Worm (Caenorhabditis elegans) whole organism, L3 larva: ENCODE results near the gene fox-1.
A peak's percentile ranks its signal among the peaks of the same experiment; 100 is the strongest.

Source experiments
- ama-1 ChIP-seq: fragments of 150-350 bp; optimal IDR thresholded peaks from 2 replicates; lab custom pipeline; 2018
- ceh-16 ChIP-seq: sonication (generic microtip); optimal IDR thresholded peaks from 2 replicates; lab custom pipeline; 2017; ENCODE audit warnings: missing biosample characterization, missing genetic modification characterization
- ceh-9 ChIP-seq: sonication (generic microtip); optimal IDR thresholded peaks from 2 replicates; lab custom pipeline; 2018; ENCODE audit warnings: missing biosample characterization, missing genetic modification characterization
- daf-12 ChIP-seq: fragments of 150-350 bp; optimal IDR thresholded peaks from 2 replicates; lab custom pipeline; 2014; ENCODE audit warnings: missing biosample characterization, missing genetic modification reagents, missing genetic modification characterization
- egl-27 ChIP-seq: sonication (generic microtip); optimal IDR thresholded peaks from 4 replicates; lab custom pipeline; 2017; ENCODE audit warnings: missing biosample characterization, missing genetic modification reagents, missing genetic modification characterization
- egl-5 ChIP-seq: fragments of 150-350 bp; optimal IDR thresholded peaks from 2 replicates; lab custom pipeline; 2017; ENCODE audit warnings: missing biosample characterization, missing genetic modification reagents, missing genetic modification characterization, inconsistent platforms
- elt-1 ChIP-seq: fragments of 150-350 bp; optimal IDR thresholded peaks from 2 replicates; lab custom pipeline; 2014; ENCODE audit warnings: missing biosample characterization, missing genetic modification characterization
- elt-2 ChIP-seq: sonication (generic microtip); optimal IDR thresholded peaks from 2 replicates; lab custom pipeline; 2016; ENCODE audit warnings: missing genetic modification reagents, mild to moderate bottlenecking, missing genetic modification characterization, missing compliant biosample characterization
- eor-1 ChIP-seq, 2 experiments: fragments of 150-350 bp; optimal IDR thresholded peaks; 2 replicates each; lab custom pipeline; 2014 to 2018; ENCODE audit warnings: missing biosample characterization in 2 of 2, missing genetic modification characterization in 2 of 2
- fkh-10 ChIP-seq: sonication (generic microtip); optimal IDR thresholded peaks from 2 replicates; lab custom pipeline; 2017; ENCODE audit warnings: missing biosample characterization, missing genetic modification reagents, missing genetic modification characterization
- fkh-2 ChIP-seq: fragments of 150-350 bp; optimal IDR thresholded peaks from 2 replicates; lab custom pipeline; 2014; ENCODE audit warnings: missing biosample characterization, missing genetic modification reagents, missing genetic modification characterization
- fos-1 ChIP-seq: fragments of 150-350 bp; optimal IDR thresholded peaks from 2 replicates; lab custom pipeline; 2014; ENCODE audit warnings: missing biosample characterization, missing genetic modification characterization
- hmg-11 ChIP-seq: sonication (generic microtip); optimal IDR thresholded peaks from 2 replicates; lab custom pipeline; 2016; ENCODE audit warnings: missing genetic modification characterization, missing compliant biosample characterization
- jun-1 ChIP-seq: fragments of 150-350 bp; optimal IDR thresholded peaks from 2 replicates; lab custom pipeline; 2014; ENCODE audit warnings: missing biosample characterization, missing genetic modification reagents, missing genetic modification characterization
- lin-15B ChIP-seq: fragments of 150-350 bp; optimal IDR thresholded peaks from 2 replicates; lab custom pipeline; 2014; ENCODE audit warnings: missing biosample characterization, missing genetic modification characterization
- lin-39 ChIP-seq: fragments of 150-350 bp; optimal IDR thresholded peaks from 2 replicates; lab custom pipeline; 2018; ENCODE audit warnings: missing biosample characterization, missing genetic modification reagents, missing genetic modification characterization
- mdl-1 ChIP-seq: fragments of 150-350 bp; optimal IDR thresholded peaks from 2 replicates; lab custom pipeline; 2014; ENCODE audit warnings: missing biosample characterization, missing genetic modification characterization
- nfya-1 ChIP-seq: sonication (generic microtip); optimal IDR thresholded peaks from 2 replicates; lab custom pipeline; 2017; ENCODE audit warnings: missing genetic modification characterization, mild to moderate bottlenecking, missing compliant biosample characterization, antibody characterized with exemption, moderate library complexity; ENCODE audit not compliant: insufficient read depth
- nhr-11 ChIP-seq: fragments of 150-350 bp; optimal IDR thresholded peaks from 2 replicates; lab custom pipeline; 2014; ENCODE audit warnings: missing biosample characterization, missing genetic modification characterization
- nhr-12 ChIP-seq: fragments of 150-350 bp; optimal IDR thresholded peaks from 2 replicates; lab custom pipeline; 2014; ENCODE audit warnings: missing biosample characterization, missing genetic modification characterization
- nhr-23 ChIP-seq: fragments of 150-350 bp; optimal IDR thresholded peaks from 2 replicates; lab custom pipeline; 2014; ENCODE audit warnings: missing biosample characterization, missing genetic modification reagents, missing genetic modification characterization
- nhr-25 ChIP-seq: sonication (generic microtip); optimal IDR thresholded peaks from 2 replicates; lab custom pipeline; 2017; ENCODE audit warnings: missing biosample characterization, missing genetic modification characterization
- nhr-43 ChIP-seq: sonication (generic microtip); optimal IDR thresholded peaks from 2 replicates; lab custom pipeline; 2016; ENCODE audit warnings: mild to moderate bottlenecking, missing genetic modification characterization, missing compliant biosample characterization; ENCODE audit not compliant: poor library complexity, severe bottlenecking
- nhr-76 ChIP-seq: fragments of 150-350 bp; sonication (generic microtip); optimal IDR thresholded peaks from 5 replicates; lab custom pipeline; 2014; ENCODE audit warnings: missing biosample characterization, missing genetic modification characterization
- pha-4 ChIP-seq: fragments of 150-350 bp; optimal IDR thresholded peaks from 2 replicates; lab custom pipeline; 2014; ENCODE audit warnings: missing biosample characterization, missing genetic modification reagents, missing genetic modification characterization
- skn-1 ChIP-seq: fragments of 150-350 bp; optimal IDR thresholded peaks from 2 replicates; lab custom pipeline; 2014; ENCODE audit warnings: missing biosample characterization, missing genetic modification characterization
- snpc-4 ChIP-seq: fragments of 150-350 bp; optimal IDR thresholded peaks from 2 replicates; lab custom pipeline; 2014; ENCODE audit warnings: missing biosample characterization, missing genetic modification characterization
- tbx-2 ChIP-seq: sonication (generic microtip); optimal IDR thresholded peaks from 2 replicates; lab custom pipeline; 2016; ENCODE audit warnings: mild to moderate bottlenecking, missing genetic modification characterization, missing compliant biosample characterization
- unc-39 ChIP-seq: sonication (generic microtip); optimal IDR thresholded peaks from 4 replicates; lab custom pipeline; 2017; ENCODE audit warnings: missing biosample characterization, missing genetic modification characterization
- unc-62 ChIP-seq: fragments of 150-350 bp; sonication (generic microtip); optimal IDR thresholded peaks from 4 replicates; lab custom pipeline; 2014; ENCODE audit warnings: missing biosample characterization, missing genetic modification reagents, missing genetic modification characterization
- zag-1 ChIP-seq: fragments of 150-350 bp; optimal IDR thresholded peaks from 2 replicates; lab custom pipeline; 2014; ENCODE audit warnings: missing biosample characterization, missing genetic modification characterization
- ztf-11 ChIP-seq: fragments of 150-350 bp; optimal IDR thresholded peaks from 2 replicates; lab custom pipeline; 2014; ENCODE audit warnings: missing biosample characterization, missing genetic modification characterization
- ztf-4 ChIP-seq: fragments of 150-350 bp; optimal IDR thresholded peaks from 2 replicates; lab custom pipeline; 2014; ENCODE audit warnings: missing biosample characterization, missing genetic modification characterization

fox-1 gene

DNA sequence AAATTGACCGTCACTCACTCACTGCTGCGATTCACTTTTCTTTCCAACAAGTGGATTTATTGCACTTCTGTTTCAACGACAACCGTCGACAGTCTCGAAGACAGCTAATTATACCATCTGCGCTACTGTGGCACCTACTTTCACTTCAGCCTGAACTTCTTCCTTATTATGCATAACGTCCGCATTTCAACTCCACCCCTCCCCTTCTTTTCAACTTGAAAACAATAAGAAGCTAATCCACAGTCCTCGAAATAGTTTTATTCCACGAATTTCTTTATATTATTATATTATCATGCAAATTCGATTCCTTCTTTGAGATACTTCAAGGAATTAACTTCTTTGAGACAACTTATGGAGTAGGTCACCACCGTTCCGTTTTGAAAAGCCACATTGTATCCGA is 11.6 kb upstream of the fox-1 start, which contains the start of gene R04B3.1:
TSS of gene R04B3.1 (minus strand) at position 101 of the 400 bp plus-strand sequence.
- TF ChIP-seq eor-1 (tag; optimal IDR thresholded peaks at IDR 0.05; lab: Kevin White, UChicago) (no peak), unc-62 (no peak), hmg-11 (tag; lab: Kevin White, UChicago) (no peak), nhr-25 (tag; lab: Kevin White, UChicago) (peak; percentile 20), mdl-1 (tag; lab: Kevin White, UChicago) (no peak), egl-5 (tag; lab: Kevin White, UChicago) (no peak)

DNA sequence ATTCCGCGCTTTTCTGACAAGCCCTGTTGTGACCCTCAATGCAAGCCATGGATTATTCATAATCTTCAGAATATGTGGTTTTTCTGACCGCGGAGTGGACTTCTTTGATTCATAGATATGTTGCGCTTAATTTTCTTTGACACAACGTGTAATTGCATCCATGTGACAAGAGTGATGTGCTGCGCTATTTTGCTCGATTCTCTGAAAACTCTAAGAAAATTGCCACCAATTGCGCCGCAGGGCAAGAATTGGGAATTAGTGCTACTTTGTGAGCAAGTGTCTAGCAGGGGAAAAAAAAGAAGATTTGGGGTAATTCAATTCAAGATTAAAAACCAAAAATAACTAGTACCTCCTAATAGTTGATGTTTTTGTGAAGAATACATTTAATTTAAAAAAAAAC is 4.4 kb upstream of the fox-1 start:
- TF ChIP-seq lin-15B (tag; lab: Kevin White, UChicago), result no peak
- TF ChIP-seq zag-1 (tag; lab: Kevin White, UChicago), result no peak
- no peak for TF ChIP-seq ceh-16
- TF ChIP-seq snpc-4 (tag; lab: Kevin White, UChicago), result no peak
- TF ChIP-seq nhr-23 (tag; lab: Kevin White, UChicago), result no peak
- TF ChIP-seq nfya-1 (tag; lab: Kevin White, UChicago), result no peak
- TF ChIP-seq nhr-25 (tag; lab: Kevin White, UChicago), result no peak
- TF ChIP-seq elt-1 (tag; lab: Kevin White, UChicago), result no peak
- no peak for TF ChIP-seq lin-39 (tag; lab: Kevin White, UChicago)
- no peak for TF ChIP-seq nhr-76 (tag; lab: Kevin White, UChicago)
- no peak for TF ChIP-seq tbx-2 (tag; lab: Kevin White, UChicago)
- TF ChIP-seq unc-39 (tag; lab: Kevin White, UChicago), result no peak
- no peak for TF ChIP-seq skn-1 (tag; lab: Kevin White, UChicago)

DNA sequence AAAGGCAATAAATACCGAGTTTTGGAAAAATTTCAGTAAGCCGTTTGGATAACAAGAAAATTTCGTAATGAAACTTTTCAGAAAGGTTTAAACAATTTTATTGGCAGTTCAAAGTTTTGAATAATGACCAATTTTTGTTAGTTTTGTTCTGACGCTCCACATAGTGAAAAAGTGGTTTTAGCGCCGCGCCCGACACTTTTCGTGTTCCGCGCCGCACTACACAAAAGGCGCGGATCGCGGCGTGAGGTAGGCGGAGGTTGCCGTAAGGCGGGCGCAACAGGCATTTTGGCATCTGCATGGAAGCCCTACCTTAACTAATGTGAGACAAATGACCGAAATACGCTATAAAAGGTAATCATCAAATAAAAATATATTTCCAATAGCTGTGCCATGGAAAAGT is 2.0 kb upstream of the fox-1 start:
- TF ChIP-seq nhr-11 (tag; lab: Kevin White, UChicago) (no peak), nhr-43 (no peak), ceh-9 (tag; lab: Kevin White, UChicago) (no peak), nhr-25 (tag; lab: Kevin White, UChicago) (no peak), lin-15B (tag; lab: Kevin White, UChicago) (no peak), nhr-23 (tag; lab: Kevin White, UChicago) (no peak), fkh-2 (no peak), pha-4 (no peak), jun-1 (tag; lab: Kevin White, UChicago) (no peak)

DNA sequence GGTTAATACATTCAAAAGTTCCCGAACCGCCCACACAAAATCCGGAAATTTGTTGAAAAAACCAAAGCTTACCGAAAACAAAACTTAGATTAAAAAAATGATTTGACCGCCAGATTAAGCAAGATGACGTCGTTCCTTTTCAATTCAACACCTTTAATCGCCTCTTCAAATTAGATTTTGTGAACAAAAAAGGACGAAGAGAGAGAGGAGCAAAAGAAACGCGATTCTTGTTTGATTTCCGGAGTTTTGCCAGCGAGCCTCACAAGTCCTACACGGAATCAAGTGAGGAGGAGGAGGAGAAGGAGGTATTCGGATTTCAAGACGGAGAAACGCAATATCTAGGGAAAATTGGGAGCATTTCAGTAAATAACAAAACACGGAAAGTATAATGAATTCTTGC is 2.2 kb downstream of the fox-1 start:
- TF ChIP-seq fkh-10 (GFP tag; lab: Kevin White, UChicago), result peak; percentile 76
- no peak for TF ChIP-seq mdl-1 (tag; lab: Kevin White, UChicago)

DNA sequence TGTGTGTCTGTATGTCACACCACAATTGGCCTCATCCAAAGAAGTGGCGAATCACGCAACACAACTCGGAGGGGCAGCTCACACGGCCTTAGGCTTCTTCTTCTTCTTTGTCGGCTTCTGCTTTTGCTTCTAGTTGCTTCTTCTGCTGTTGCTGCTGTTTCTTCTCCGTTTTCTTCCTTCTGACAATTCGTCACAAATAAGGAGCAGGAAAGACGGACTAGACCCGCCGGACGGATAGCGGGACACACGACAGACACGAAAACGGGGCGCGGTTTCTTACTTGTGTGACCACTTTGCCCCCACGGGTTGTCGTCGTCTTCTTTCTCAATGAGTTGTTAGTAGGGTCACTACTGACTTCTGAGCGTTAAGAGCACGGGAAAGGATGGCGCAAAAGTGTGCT is 3.6 kb downstream of the fox-1 start:
- TF ChIP-seq ceh-9 (tag; lab: Kevin White, UChicago), result no peak
- no peak for TF ChIP-seq snpc-4 (tag; lab: Kevin White, UChicago)
- TF ChIP-seq fkh-10 (GFP tag; lab: Kevin White, UChicago), result peak; percentile 71

DNA sequence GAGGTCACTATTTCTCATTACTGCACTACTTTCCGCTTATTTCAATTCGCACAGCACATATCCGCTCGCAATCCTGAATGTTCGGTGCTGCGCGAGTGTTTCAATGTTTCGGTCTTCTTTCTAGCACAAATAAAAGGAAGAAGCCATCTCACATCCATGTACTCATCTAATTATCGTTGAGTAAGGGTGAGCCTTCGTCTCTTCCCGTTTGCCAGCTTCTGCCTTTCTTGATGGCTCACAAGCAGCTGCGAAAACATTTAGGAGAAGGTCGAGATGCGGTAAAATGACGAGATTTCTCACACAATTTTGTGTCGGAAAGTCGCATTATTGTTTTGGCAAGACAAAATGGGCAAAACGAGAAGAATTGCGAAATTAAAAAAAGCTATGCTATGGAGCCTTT is 4.8 kb downstream of the fox-1 start:
- no peak for TF ChIP-seq daf-12 (tag; lab: Kevin White, UChicago)
- no peak for TF ChIP-seq fos-1
- no peak for TF ChIP-seq ztf-11
- no peak for TF ChIP-seq nhr-25 (tag; lab: Kevin White, UChicago)
- TF ChIP-seq ztf-4 (tag; lab: Kevin White, UChicago), result no peak
- TF ChIP-seq egl-5 (tag; lab: Kevin White, UChicago), result no peak
- no peak for TF ChIP-seq snpc-4 (tag; lab: Kevin White, UChicago)
- no peak for TF ChIP-seq elt-1 (tag; lab: Kevin White, UChicago)
- no peak for TF ChIP-seq egl-27 (tag; lab: Kevin White, UChicago)
- no peak for TF ChIP-seq nhr-12
- no peak for TF ChIP-seq ama-1
- TF ChIP-seq ceh-9 (tag; lab: Kevin White, UChicago), result no peak
- no peak for TF ChIP-seq elt-2 (tag; lab: Kevin White, UChicago)
- TF ChIP-seq pha-4, result no peak
- TF ChIP-seq, all 47 proteins: peak for 0
